Worm (Caenorhabditis elegans) whole organism, midembryonic: ENCODE data around the gene pitr-3.

Experiments
- cog-1 ChIP-seq: sonication (generic microtip); optimal IDR thresholded peaks from 2 replicates; lab custom pipeline; 2016; ENCODE audit warnings: missing genetic modification characterization, missing compliant biosample characterization
- flt-1 ChIP-seq: fragments of 200-800 bp; sonication (Bioruptor generic); IDR thresholded peaks from 2 replicates; pipeline ENCODE4 v1.3.6; 2022; ENCODE audit warnings: missing genetic modification characterization, missing compliant biosample characterization
- klf-2 ChIP-seq: fragments of 200-800 bp; sonication (Bioruptor generic); conservative IDR thresholded peaks from 2 replicates; pipeline ENCODE4 v1.3.6; 2022; ENCODE audit warnings: missing genetic modification reagents, missing genetic modification characterization, missing compliant biosample characterization
- ref-1 ChIP-seq: fragments of 200-800 bp; sonication (Bioruptor generic); conservative IDR thresholded peaks from 2 replicates; pipeline ENCODE4 v1.3.6; 2022; ENCODE audit warnings: missing genetic modification reagents, missing genetic modification characterization, missing compliant biosample characterization
- tab-1 ChIP-seq: fragments of 200-800 bp; sonication (Bioruptor generic); IDR thresholded peaks from 2 replicates; pipeline ENCODE4 v1.3.6; 2022; ENCODE audit warnings: missing genetic modification characterization, missing compliant biosample characterization
- ztf-29 ChIP-seq: fragments of 200-800 bp; sonication (Bioruptor generic); IDR thresholded peaks from 2 replicates; pipeline ENCODE4 v1.3.6; 2022; ENCODE audit warnings: missing genetic modification reagents, missing genetic modification characterization, missing compliant biosample characterization

ce11 chrV:9168089-9168488 lies 26.9 kb upstream of the pitr-3 start, which contains the start of gene B0222.11:
- TF ChIP-seq ref-1 (GFP tag; lab: Robert Waterston, UW) = no peak
- no peak for TF ChIP-seq cog-1
- TF ChIP-seq klf-2 (GFP tag; lab: Robert Waterston, UW) = no peak
- TF ChIP-seq flt-1 (GFP tag; lab: Robert Waterston, UW) = no peak
- TF ChIP-seq tab-1 (GFP tag; lab: Robert Waterston, UW) = no peak
- TF ChIP-seq ztf-29 (GFP tag; lab: Robert Waterston, UW) = no peak
